Worm (Caenorhabditis elegans) whole organism, young adult: Measurements from ENCODE around the gene sra-7.

Experiments used
- B0019.2 ChIP-seq: fragments of 200-800 bp; sonication (Bioruptor generic); conservative IDR thresholded peaks from 2 replicates; pipeline ENCODE4 v1.3.6; 2022; ENCODE audit warnings: missing genetic modification reagents, missing genetic modification characterization, missing compliant biosample characterization
- B0035.1 ChIP-seq: sonication (generic microtip); optimal IDR thresholded peaks from 2 replicates; lab custom pipeline; 2016; ENCODE audit warnings: missing genetic modification characterization, mild to moderate bottlenecking, missing compliant biosample characterization, missing genotype, missing genetic modification reagents
- B0261.1 ChIP-seq: sonication (generic microtip); optimal IDR thresholded peaks from 2 replicates; lab custom pipeline; 2016; ENCODE audit warnings: mild to moderate bottlenecking, missing genetic modification characterization, moderate library complexity, missing compliant biosample characterization
- B0336.3 ChIP-seq: fragments of 200-800 bp; sonication (Bioruptor generic); IDR thresholded peaks from 2 replicates; pipeline ENCODE4 v1.3.6; 2022; ENCODE audit warnings: missing genetic modification characterization, missing compliant biosample characterization
- F10E7.11 ChIP-seq: sonication (generic microtip); optimal IDR thresholded peaks from 2 replicates; lab custom pipeline; 2017; ENCODE audit warnings: mild to moderate bottlenecking, missing genetic modification characterization, moderate library complexity, missing compliant biosample characterization
- F52B5.7 ChIP-seq: sonication (generic microtip); optimal IDR thresholded peaks from 2 replicates; lab custom pipeline; 2016; ENCODE audit warnings: mild to moderate bottlenecking, missing genetic modification characterization, missing compliant biosample characterization
- F57A8.1 ChIP-seq: fragments of 200-800 bp; sonication (Bioruptor generic); optimal IDR thresholded peaks from 2 replicates; lab custom pipeline; 2018; ENCODE audit warnings: mild to moderate bottlenecking, missing genetic modification characterization, moderate library complexity, missing compliant biosample characterization
- F57C9.4 ChIP-seq: sonication (generic microtip); optimal IDR thresholded peaks from 2 replicates; lab custom pipeline; 2017; ENCODE audit warnings: mild to moderate bottlenecking, missing genetic modification characterization, missing compliant biosample characterization
- Y67H2A.10 ChIP-seq: fragments of 200-800 bp; sonication (Bioruptor generic); conservative IDR thresholded peaks from 2 replicates; pipeline ENCODE4 v1.3.6; 2022; ENCODE audit warnings: missing genetic modification reagents, missing genetic modification characterization, missing compliant biosample characterization
- Y95B8A.8 ChIP-seq: fragments of 200-800 bp; sonication (Bioruptor generic); IDR thresholded peaks from 2 replicates; pipeline ENCODE4 v1.3.6; 2022; ENCODE audit warnings: missing genetic modification reagents, missing genetic modification characterization, missing compliant biosample characterization
- atf-7 ChIP-seq: sonication (generic microtip); optimal IDR thresholded peaks from 2 replicates; lab custom pipeline; 2017; ENCODE audit warnings: mild to moderate bottlenecking, missing genetic modification characterization, missing compliant biosample characterization
- bed-2 ChIP-seq: fragments of 200-800 bp; sonication (Bioruptor generic); IDR thresholded peaks from 2 replicates; pipeline ENCODE4 v1.3.6; 2022; ENCODE audit warnings: missing genetic modification reagents, missing genetic modification characterization, missing compliant biosample characterization
- cebp-1 ChIP-seq, 2 experiments: fragments of 200-800 bp in 1 of 2; sonication (Bioruptor generic) in 1 of 2; sonication (generic microtip) in 1 of 2; IDR thresholded peaks in 1 of 2; optimal IDR thresholded peaks in 1 of 2; 2 replicates each; pipeline versions ENCODE4 v1.3.6 to Lab custom; 2017 to 2022; ENCODE audit warnings: missing compliant biosample characterization in 2 of 2, missing genetic modification characterization in 2 of 2, mild to moderate bottlenecking in 1 of 2, missing genetic modification reagents in 1 of 2, moderate library complexity in 1 of 2
- ceh-100 ChIP-seq: fragments of 200-800 bp; sonication (Bioruptor generic); IDR thresholded peaks from 2 replicates; pipeline ENCODE4 v1.3.6; 2022; ENCODE audit warnings: missing genetic modification reagents, missing genetic modification characterization, missing compliant biosample characterization
- chd-7 ChIP-seq: sonication (generic microtip); optimal IDR thresholded peaks from 2 replicates; lab custom pipeline; 2016; ENCODE audit warnings: mild to moderate bottlenecking, missing genetic modification characterization, moderate library complexity, missing compliant biosample characterization
- dox-1 ChIP-seq: fragments of 200-800 bp; sonication (Bioruptor generic); IDR thresholded peaks from 2 replicates; pipeline ENCODE4 v1.3.6; 2022; ENCODE audit warnings: missing genetic modification reagents, missing genetic modification characterization, missing compliant biosample characterization
- ets-4 ChIP-seq: fragments of 200-800 bp; sonication (Bioruptor generic); optimal IDR thresholded peaks from 2 replicates; lab custom pipeline; 2018; ENCODE audit warnings: mild to moderate bottlenecking, missing genetic modification characterization, missing compliant biosample characterization
- fkh-3 ChIP-seq: sonication (generic microtip); optimal IDR thresholded peaks from 2 replicates; lab custom pipeline; 2016; ENCODE audit warnings: mild to moderate bottlenecking, missing genetic modification characterization, missing compliant biosample characterization
- gei-17 ChIP-seq: fragments of 200-800 bp; sonication (Bioruptor generic); optimal IDR thresholded peaks from 2 replicates; lab custom pipeline; 2018; ENCODE audit warnings: mild to moderate bottlenecking, missing genetic modification characterization, missing compliant biosample characterization
- him-1 ChIP-seq: sonication (generic microtip); optimal IDR thresholded peaks from 2 replicates; lab custom pipeline; 2016; ENCODE audit warnings: missing genotype, missing genetic modification reagents, missing genetic modification characterization, missing compliant biosample characterization
- hsf-1 ChIP-seq: fragments of 200-800 bp; sonication (Bioruptor generic); IDR thresholded peaks from 2 replicates; pipeline ENCODE4 v1.3.6; 2022; ENCODE audit warnings: missing genetic modification reagents, missing genetic modification characterization, missing compliant biosample characterization
- let-526 ChIP-seq: fragments of 200-800 bp; sonication (Bioruptor generic); IDR thresholded peaks from 2 replicates; pipeline ENCODE4 v1.3.6; 2022; ENCODE audit warnings: missing genetic modification reagents, missing genetic modification characterization, missing compliant biosample characterization
- let-607 ChIP-seq, 2 experiments: fragments of 200-800 bp in 1 of 2; sonication (Bioruptor generic) in 1 of 2; sonication (generic microtip) in 1 of 2; optimal IDR thresholded peaks; 2 replicates each; lab custom pipeline; 2016 to 2018; ENCODE audit warnings: mild to moderate bottlenecking in 2 of 2, missing compliant biosample characterization in 2 of 2, missing genetic modification characterization in 2 of 2, moderate library complexity in 2 of 2, missing genotype in 1 of 2
- lin-54 ChIP-seq: fragments of 200-800 bp; sonication (Bioruptor generic); optimal IDR thresholded peaks from 2 replicates; lab custom pipeline; 2018; ENCODE audit warnings: mild to moderate bottlenecking, missing genetic modification characterization, missing compliant biosample characterization
- lir-1 ChIP-seq: fragments of 200-800 bp; sonication (Bioruptor generic); conservative IDR thresholded peaks from 2 replicates; pipeline ENCODE4 v1.3.6; 2022; ENCODE audit warnings: missing genetic modification reagents, missing genetic modification characterization, missing compliant biosample characterization
- lsl-1 ChIP-seq: fragments of 200-800 bp; sonication (Bioruptor generic); optimal IDR thresholded peaks from 2 replicates; lab custom pipeline; 2018; ENCODE audit warnings: mild to moderate bottlenecking, missing genetic modification characterization, moderate library complexity, missing compliant biosample characterization
- madf-10 ChIP-seq: sonication (generic microtip); optimal IDR thresholded peaks from 2 replicates; lab custom pipeline; 2016; ENCODE audit warnings: mild to moderate bottlenecking, missing genetic modification characterization, missing compliant biosample characterization
- mes-4 ChIP-seq: sonication (generic microtip); optimal IDR thresholded peaks from 2 replicates; lab custom pipeline; 2016; ENCODE audit warnings: missing genotype, missing genetic modification characterization, missing compliant biosample characterization
- mxl-1 ChIP-seq: sonication (generic microtip); optimal IDR thresholded peaks from 2 replicates; lab custom pipeline; 2016; ENCODE audit warnings: missing genetic modification characterization, missing compliant biosample characterization
- nfya-2 ChIP-seq: fragments of 200-800 bp; sonication (Bioruptor generic); IDR thresholded peaks from 2 replicates; pipeline ENCODE4 v1.3.6; 2022; ENCODE audit warnings: missing genetic modification reagents, missing genetic modification characterization, missing compliant biosample characterization
- nhr-27 ChIP-seq: fragments of 200-800 bp; sonication (Bioruptor generic); optimal IDR thresholded peaks from 2 replicates; lab custom pipeline; 2018; ENCODE audit warnings: mild to moderate bottlenecking, missing genetic modification characterization, moderate library complexity, missing compliant biosample characterization
- nhr-80 ChIP-seq: sonication (generic microtip); optimal IDR thresholded peaks from 2 replicates; lab custom pipeline; 2016; ENCODE audit warnings: missing genetic modification characterization, missing compliant biosample characterization
- nhr-90 ChIP-seq: sonication (generic microtip); optimal IDR thresholded peaks from 2 replicates; lab custom pipeline; 2016; ENCODE audit warnings: missing genotype, mild to moderate bottlenecking, missing genetic modification characterization, missing compliant biosample characterization
- rcor-1 ChIP-seq: fragments of 200-800 bp; sonication (Bioruptor generic); IDR thresholded peaks from 2 replicates; pipeline ENCODE4 v1.3.6; 2022; ENCODE audit warnings: missing genetic modification reagents, missing genetic modification characterization, missing compliant biosample characterization
- snpc-3.4 ChIP-seq: sonication (generic microtip); optimal IDR thresholded peaks from 2 replicates; lab custom pipeline; 2017; ENCODE audit warnings: missing genetic modification characterization, mild to moderate bottlenecking, missing compliant biosample characterization, antibody characterized with exemption, moderate library complexity, missing genotype, missing genetic modification reagents
- snpc-4 ChIP-seq, 5 experiments: fragments of 150-350 bp in 1 of 5; sonication (generic microtip) in 4 of 5; optimal IDR thresholded peaks; 2 replicates each; lab custom pipeline; 2014 to 2018; ENCODE audit warnings: missing genetic modification characterization in 5 of 5, missing biosample characterization in 3 of 5, antibody characterized with exemption in 2 of 5, mild to moderate bottlenecking in 2 of 5, missing compliant biosample characterization in 2 of 5, missing genotype in 2 of 5, moderate library complexity in 2 of 5, missing genetic modification reagents in 1 of 5
- somi-1 ChIP-seq: fragments of 200-800 bp; sonication (Bioruptor generic); optimal IDR thresholded peaks from 2 replicates; lab custom pipeline; 2018; ENCODE audit warnings: mild to moderate bottlenecking, missing genetic modification characterization, missing compliant biosample characterization
- tbp1 ChIP-seq: fragments of 200-800 bp; sonication (Bioruptor generic); optimal IDR thresholded peaks from 2 replicates; lab custom pipeline; 2018; ENCODE audit warnings: mild to moderate bottlenecking, missing genetic modification characterization, missing compliant biosample characterization
- tlf-1 ChIP-seq: fragments of 200-800 bp; sonication (Bioruptor generic); optimal IDR thresholded peaks from 2 replicates; lab custom pipeline; 2018; ENCODE audit warnings: mild to moderate bottlenecking, missing genetic modification characterization, missing compliant biosample characterization
- xnd-1 ChIP-seq: sonication (generic microtip); optimal IDR thresholded peaks from 2 replicates; lab custom pipeline; 2016; ENCODE audit warnings: missing genotype, missing genetic modification reagents, missing genetic modification characterization, missing compliant biosample characterization
- ztf-22 ChIP-seq: fragments of 200-800 bp; sonication (Bioruptor generic); optimal IDR thresholded peaks from 2 replicates; lab custom pipeline; 2018; ENCODE audit warnings: mild to moderate bottlenecking, missing genetic modification characterization, moderate library complexity, missing compliant biosample characterization
- ztf-6 ChIP-seq: fragments of 200-800 bp; sonication (Bioruptor generic); IDR thresholded peaks from 2 replicates; pipeline ENCODE4 v1.3.6; 2022; ENCODE audit warnings: missing genetic modification reagents, missing genetic modification characterization, missing compliant biosample characterization

The sra-7 gene

ce11 chrII:9544386-9544785 is at the start of gene sra-7:
sra-7 (plus strand) TSS chrII:9544686.
- no peak for TF ChIP-seq Y67H2A.10 (GFP tag; lab: Robert Waterston, UW)
- TF ChIP-seq hsf-1: no peak
- no peak for TF ChIP-seq bed-2 (GFP tag; lab: Robert Waterston, UW)
- no peak for TF ChIP-seq chd-7 (tag; lab: Kevin White, UChicago)
- TF ChIP-seq nhr-27: no peak
- TF ChIP-seq xnd-1 (tag; lab: Kevin White, UChicago): no peak

- no peak for TF ChIP-seq tbp1 (GFP tag; lab: Kevin White, UChicago)
- TF ChIP-seq lir-1 (GFP tag; lab: Robert Waterston, UW): no peak
- no peak for TF ChIP-seq gei-17
- TF ChIP-seq nfya-2 (GFP tag; lab: Robert Waterston, UW): no peak
- no peak for TF ChIP-seq mxl-1
- TF ChIP-seq him-1 (tag; lab: Kevin White, UChicago): no peak
- no peak for TF ChIP-seq snpc-3.4
- no peak for TF ChIP-seq xnd-1 (tag; lab: Kevin White, UChicago)
- no peak for TF ChIP-seq ets-4
- no peak for TF ChIP-seq nhr-27
- TF ChIP-seq dox-1 (GFP tag; lab: Robert Waterston, UW): 0 out of 2 replicates have a peak, but pooled peaks have one; percentile 26
- TF ChIP-seq mes-4 (tag; lab: Kevin White, UChicago): no peak
- TF ChIP-seq ztf-6 (GFP tag; lab: Robert Waterston, UW): no peak
- no peak for TF ChIP-seq B0035.1 (tag; lab: Kevin White, UChicago)
- no peak for TF ChIP-seq F10E7.11 (tag; lab: Kevin White, UChicago)
- TF ChIP-seq B0019.2: no peak
- TF ChIP-seq fkh-3 (tag; lab: Kevin White, UChicago): no peak
- peak; percentile 18 for TF ChIP-seq somi-1 (GFP tag; lab: Kevin White, UChicago)
- peak; percentile 69; the same call in 1 of the 2 replicates for TF ChIP-seq cebp-1 (GFP tag; IDR thresholded peaks at IDR 0.05; lab: Robert Waterston, UW)
- peak; percentile 95 for TF ChIP-seq cebp-1 (tag; optimal IDR thresholded peaks at IDR 0.05; lab: Kevin White, UChicago)
- no peak for TF ChIP-seq ceh-100 (GFP tag; lab: Robert Waterston, UW)
- TF ChIP-seq Y95B8A.8 (GFP tag; lab: Robert Waterston, UW): no peak
- no peak for TF ChIP-seq B0261.1 (tag; lab: Kevin White, UChicago)
- TF ChIP-seq nhr-80 (tag; lab: Kevin White, UChicago): no peak
These were observed 47.2 kb upstream of the sra-7 start for ce11 chrII:9497309-9497708.

ce11 chrII:9498589-9498988 is 45.9 kb upstream of the sra-7 start:
- TF ChIP-seq atf-7 (tag; lab: Kevin White, UChicago): peak; percentile 90
- no peak for TF ChIP-seq Y67H2A.10 (GFP tag; lab: Robert Waterston, UW)
- no peak for TF ChIP-seq cebp-1 (GFP tag; IDR thresholded peaks at IDR 0.05; lab: Robert Waterston, UW)
- TF ChIP-seq cebp-1 (tag; optimal IDR thresholded peaks at IDR 0.05; lab: Kevin White, UChicago): peak; percentile 11
- no peak for TF ChIP-seq tlf-1 (GFP tag; lab: Kevin White, UChicago)
- TF ChIP-seq rcor-1: no peak
- peak; percentile 1 for TF ChIP-seq tbp1 (GFP tag; lab: Kevin White, UChicago)
- peak; percentile 63 for TF ChIP-seq nhr-80 (tag; lab: Kevin White, UChicago)
- TF ChIP-seq F52B5.7 (tag; lab: Kevin White, UChicago): no peak
- TF ChIP-seq, all 124 proteins: peak for 4

- TF ChIP-seq let-607 (tag; optimal IDR thresholded peaks at IDR 0.05; lab: Kevin White, UChicago): peak in 1 of 2 experiments; percentile 68
- TF ChIP-seq lsl-1 (GFP tag; lab: Kevin White, UChicago): no peak
- TF ChIP-seq atf-7 (tag; lab: Kevin White, UChicago): peak; percentile 84
- peak; percentile 23 for TF ChIP-seq tbp1 (GFP tag; lab: Kevin White, UChicago)
- TF ChIP-seq ztf-22 (GFP tag; lab: Kevin White, UChicago): peak; percentile 56
- no peak for TF ChIP-seq F57C9.4 (tag; lab: Kevin White, UChicago)
- peak; percentile 43 for TF ChIP-seq nhr-90
- TF ChIP-seq nhr-80 (tag; lab: Kevin White, UChicago): peak; percentile 95
- peak; percentile 59 for TF ChIP-seq B0336.3 (GFP tag; lab: Robert Waterston, UW)
- peak; percentile 47 for TF ChIP-seq madf-10
- TF ChIP-seq lin-54 (GFP tag; lab: Kevin White, UChicago): no peak
- TF ChIP-seq snpc-4 (GFP tag; optimal IDR thresholded peaks at IDR 0.05; lab: Kevin White, UChicago): no peak
- TF ChIP-seq snpc-4 (tag; optimal IDR thresholded peaks at IDR 0.05; lab: Kevin White, UChicago): no peak
- TF ChIP-seq let-526 (GFP tag; lab: Robert Waterston, UW): peak; percentile 54; the same call in 1 of the 2 replicates
- TF ChIP-seq F57A8.1 (GFP tag; lab: Kevin White, UChicago): no peak
These were observed 43.6 kb upstream of the sra-7 start for ce11 chrII:9500926-9501325.
